Worm (Caenorhabditis elegans) whole organism, young adult: Measurements from ENCODE around the gene madf-8.

Experiments used
- F33H1.4 ChIP-seq: fragments of 200-800 bp; sonication (Bioruptor generic); IDR thresholded peaks from 2 replicates; pipeline ENCODE4 v1.3.6; 2022; ENCODE audit warnings: missing genetic modification reagents, missing genetic modification characterization, missing compliant biosample characterization
- Y56A3A.18 ChIP-seq: fragments of 200-800 bp; sonication (Bioruptor generic); IDR thresholded peaks from 2 replicates; pipeline ENCODE4 v1.3.6; 2022; ENCODE audit warnings: missing genetic modification reagents, missing genetic modification characterization, missing compliant biosample characterization
- akir-1 ChIP-seq: fragments of 200-800 bp; sonication (Bioruptor generic); optimal IDR thresholded peaks from 2 replicates; lab custom pipeline; 2018; ENCODE audit warnings: mild to moderate bottlenecking, missing genetic modification characterization, moderate library complexity, missing compliant biosample characterization
- ama-1 ChIP-seq, 3 experiments: fragments of 150-350 bp in 1 of 3; sonication (generic microtip) in 2 of 3; optimal IDR thresholded peaks; 2 replicates each; lab custom pipeline; 2014 to 2018; ENCODE audit warnings: missing biosample characterization in 2 of 3, missing genetic modification characterization in 2 of 3, missing genetic modification reagents in 2 of 3
- aptf-3 ChIP-seq: fragments of 200-800 bp; sonication (Bioruptor generic); IDR thresholded peaks from 2 replicates; pipeline ENCODE4 v1.3.6; 2022; ENCODE audit warnings: missing genetic modification characterization, missing compliant biosample characterization
- atf-7 ChIP-seq: sonication (generic microtip); optimal IDR thresholded peaks from 2 replicates; lab custom pipeline; 2017; ENCODE audit warnings: mild to moderate bottlenecking, missing genetic modification characterization, missing compliant biosample characterization
- ceh-79 ChIP-seq: sonication (generic microtip); optimal IDR thresholded peaks from 2 replicates; lab custom pipeline; 2017; ENCODE audit warnings: mild to moderate bottlenecking, missing genetic modification characterization, missing compliant biosample characterization
- ets-4 ChIP-seq: fragments of 200-800 bp; sonication (Bioruptor generic); optimal IDR thresholded peaks from 2 replicates; lab custom pipeline; 2018; ENCODE audit warnings: mild to moderate bottlenecking, missing genetic modification characterization, missing compliant biosample characterization
- him-1 ChIP-seq: sonication (generic microtip); optimal IDR thresholded peaks from 2 replicates; lab custom pipeline; 2016; ENCODE audit warnings: missing genotype, missing genetic modification reagents, missing genetic modification characterization, missing compliant biosample characterization
- lsl-1 ChIP-seq: fragments of 200-800 bp; sonication (Bioruptor generic); optimal IDR thresholded peaks from 2 replicates; lab custom pipeline; 2018; ENCODE audit warnings: mild to moderate bottlenecking, missing genetic modification characterization, moderate library complexity, missing compliant biosample characterization
- ztf-22 ChIP-seq: fragments of 200-800 bp; sonication (Bioruptor generic); optimal IDR thresholded peaks from 2 replicates; lab custom pipeline; 2018; ENCODE audit warnings: mild to moderate bottlenecking, missing genetic modification characterization, moderate library complexity, missing compliant biosample characterization

DNA sequence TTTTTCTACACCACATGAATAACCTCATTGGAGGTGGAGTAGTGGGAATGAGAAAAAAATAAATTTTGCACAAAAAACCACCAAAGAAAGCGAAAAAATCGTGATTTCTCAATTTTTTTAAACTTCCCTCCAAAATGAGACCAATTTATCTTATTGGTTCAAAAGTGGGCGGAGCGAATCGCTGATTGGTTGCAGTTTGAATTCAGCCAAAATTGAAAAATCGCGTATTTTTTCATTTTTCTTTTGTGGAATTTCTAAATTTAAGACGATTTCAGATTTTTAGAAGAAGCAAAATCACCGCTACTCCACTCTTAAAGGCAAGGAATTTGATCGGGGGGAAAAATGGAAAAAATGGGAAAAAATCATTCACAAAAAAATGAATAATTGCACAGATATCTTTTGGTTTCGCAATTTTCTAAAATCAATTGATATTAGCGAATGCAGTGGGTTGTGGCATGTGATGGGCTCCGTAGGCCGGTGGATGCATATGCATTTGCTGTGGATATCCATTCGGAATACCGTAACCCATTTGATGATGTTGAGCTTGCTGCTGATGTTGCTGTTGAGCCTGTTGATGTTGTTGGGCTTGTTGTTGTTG, 37.7 kb downstream of the madf-8 start:
- TF ChIP-seq F33H1.4 (GFP tag; lab: Robert Waterston, UW), result no peak
- TF ChIP-seq him-1 (tag; lab: Kevin White, UChicago), result no peak
- TF ChIP-seq ets-4 (GFP tag; lab: Kevin White, UChicago), result no peak
- no peak for TF ChIP-seq ztf-22 (GFP tag; lab: Kevin White, UChicago)
- TF ChIP-seq akir-1, result no peak
- no peak for TF ChIP-seq aptf-3
- TF ChIP-seq lsl-1 (GFP tag; lab: Kevin White, UChicago), result no peak
- TF ChIP-seq ama-1 (optimal IDR thresholded peaks at IDR 0.05; lab: Kevin White, UChicago), result no peak
- no peak for TF ChIP-seq ama-1 (GFP tag; optimal IDR thresholded peaks at IDR 0.05; lab: Kevin White, UChicago)
- TF ChIP-seq atf-7 (tag; lab: Kevin White, UChicago), result no peak
- TF ChIP-seq ceh-79 (tag; lab: Kevin White, UChicago), result no peak
- TF ChIP-seq Y56A3A.18 (GFP tag; lab: Robert Waterston, UW), result no peak
